Worm (Caenorhabditis elegans): ENCODE results near the gene grd-11.

The grd-11 gene

DNA sequence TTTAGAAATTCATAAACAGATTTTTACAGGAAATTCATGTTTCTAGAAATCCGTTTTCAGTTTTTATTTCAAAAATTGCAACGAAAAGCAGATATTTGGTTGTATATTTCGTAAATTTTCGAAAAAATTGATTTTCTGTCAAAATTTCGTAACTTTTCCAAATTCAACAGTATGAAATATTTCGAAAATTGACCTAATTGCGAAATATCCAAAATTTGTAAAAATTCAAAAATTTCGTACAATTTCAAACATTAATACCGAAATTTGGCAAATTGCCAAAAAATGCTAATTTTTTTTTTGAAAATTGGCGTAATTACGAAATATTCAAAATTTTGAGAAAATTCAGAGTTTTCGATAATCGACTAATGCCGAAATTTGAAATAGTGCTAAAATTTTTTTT lies 57.4 kb downstream of the grd-11 start:
- TF ChIP-seq lsy-12 (tag; optimal IDR thresholded peaks at IDR 0.05): no peak

Measured in whole organism, L3 larva.